Worm (Caenorhabditis elegans) whole organism, L4/young adult: ENCODE results near the gene abu-1.

Experiments
- W03F9.2 ChIP-seq: fragments of 150-350 bp; optimal IDR thresholded peaks from 2 replicates; lab custom pipeline; 2014; ENCODE audit warnings: missing biosample characterization, missing genetic modification characterization
- dao-5 ChIP-seq: sonication (generic microtip); optimal IDR thresholded peaks from 2 replicates; lab custom pipeline; 2016; ENCODE audit warnings: missing genotype, missing genetic modification characterization, moderate library complexity, missing compliant biosample characterization
- him-1 ChIP-seq: sonication (generic microtip); optimal IDR thresholded peaks from 2 replicates; lab custom pipeline; 2016; ENCODE audit warnings: missing genotype, missing genetic modification reagents, missing genetic modification characterization, missing compliant biosample characterization

abu-1 gene

ce11 chrV:10398431-10398830 lies 16.8 kb upstream of the abu-1 start, which contains the start of gene ugt-2:
Gene ugt-2, plus strand, starts transcription at chrV:10398801.
- TF ChIP-seq dao-5 (tag; lab: Kevin White, UChicago) (no peak), him-1 (no peak), W03F9.2 (tag; lab: Kevin White, UChicago) (no peak)

DNA sequence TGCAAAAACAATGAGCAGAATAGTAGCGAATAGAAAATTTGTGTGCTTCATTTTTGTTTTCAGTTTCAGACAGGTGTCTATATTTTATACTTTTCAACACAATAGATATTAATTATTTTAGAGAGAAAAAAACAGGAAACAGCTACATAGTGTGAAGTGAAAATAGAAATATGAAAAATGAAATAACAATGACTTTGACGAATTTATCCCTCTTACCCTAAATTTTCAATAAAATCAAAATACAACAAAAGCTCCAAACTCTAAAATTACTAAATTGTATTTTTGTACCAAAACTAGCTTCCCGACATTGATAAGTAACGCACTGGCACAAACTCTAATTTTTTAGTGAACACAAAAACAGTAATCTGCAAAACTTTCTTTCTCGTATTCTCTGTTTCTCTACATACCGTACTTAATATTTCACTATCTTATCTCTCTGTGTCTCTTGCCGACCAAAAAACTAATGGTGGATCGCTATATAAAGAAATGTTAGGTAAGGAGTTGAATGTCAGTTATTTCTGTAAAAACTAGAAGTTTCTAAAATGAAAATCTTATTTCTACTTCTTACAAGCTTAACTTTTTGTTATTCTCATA lies 13.6 kb upstream of the abu-1 start, which contains the start of the genes col-151 and ugt-1:
col-151 (minus strand) TSS at position 51 of the 594 bp plus-strand sequence.
ugt-1 (plus strand) TSS at position 491 of the 594 bp plus-strand sequence.
- TF ChIP-seq him-1 (no peak), W03F9.2 (tag; lab: Kevin White, UChicago) (no peak), dao-5 (tag; lab: Kevin White, UChicago) (no peak)

DNA sequence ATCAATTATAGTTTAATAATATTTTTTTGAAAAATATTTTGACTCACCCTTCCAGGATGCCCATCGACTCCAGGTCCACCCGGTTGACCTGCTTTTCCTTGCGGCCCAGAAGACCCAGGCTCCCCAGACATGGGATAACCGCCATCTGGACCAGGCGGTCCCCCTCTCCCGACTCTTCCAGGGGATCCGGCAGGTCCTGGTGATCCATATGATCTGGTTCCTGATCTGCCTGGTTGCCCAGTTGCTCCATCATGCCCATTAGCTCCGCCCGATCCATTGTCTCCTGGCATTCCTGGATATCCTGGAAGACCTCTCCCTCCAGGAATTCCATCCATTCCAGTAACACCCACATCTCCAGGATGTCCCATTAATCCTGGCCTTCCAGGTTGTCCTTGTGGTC lies 12.1 kb upstream of the abu-1 start:
- no peak for TF ChIP-seq dao-5 (tag; lab: Kevin White, UChicago)
- TF ChIP-seq W03F9.2 (tag; lab: Kevin White, UChicago) = no peak
- no peak for TF ChIP-seq him-1

- TF ChIP-seq him-1 (no peak), dao-5 (tag; lab: Kevin White, UChicago) (no peak), W03F9.2 (tag; lab: Kevin White, UChicago) (no peak)
Measured at ce11 chrV:10388318-10388717, 6.7 kb upstream of the abu-1 start, which contains the start of gene AC3.5. Gene AC3.5, plus strand, starts transcription at chrV:10388527.

ce11 chrV:10387412-10387811 lies 5.8 kb upstream of the abu-1 start:
- TF ChIP-seq W03F9.2 (tag; lab: Kevin White, UChicago) (no peak), him-1 (no peak)

ce11 chrV:10383950-10384349 lies 2.3 kb upstream of the abu-1 start, which contains the start of gene spe-10:
Gene spe-10, plus strand, starts transcription at chrV:10384250.
- TF ChIP-seq dao-5 (tag; lab: Kevin White, UChicago) (no peak), W03F9.2 (tag; lab: Kevin White, UChicago) (no peak), him-1 (no peak)

DNA sequence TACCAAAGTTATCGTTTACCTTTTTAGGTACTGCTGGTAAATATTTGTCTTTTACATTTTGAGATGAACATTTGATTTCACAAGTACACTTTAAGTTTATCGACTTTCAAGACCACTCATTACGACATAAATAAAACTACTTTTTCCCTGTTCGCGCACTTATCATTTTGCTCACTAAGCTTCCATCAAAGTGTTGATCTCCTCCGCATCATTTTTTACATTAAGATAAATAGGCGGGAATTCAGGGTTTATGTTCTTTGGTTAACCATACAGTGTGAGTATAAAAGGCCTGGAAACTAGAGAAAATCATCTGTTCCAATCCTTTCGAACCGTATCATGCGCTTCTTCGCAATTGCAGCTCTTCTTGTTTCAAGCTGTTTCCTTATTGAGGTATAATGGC lies 516 bp upstream of the abu-1 start, which contains the start of gene pqn-2:
pqn-2 (plus strand) TSS at position 301 of the 400 bp plus-strand sequence.
- no peak for TF ChIP-seq W03F9.2 (tag; lab: Kevin White, UChicago)
- no peak for TF ChIP-seq dao-5 (tag; lab: Kevin White, UChicago)

DNA sequence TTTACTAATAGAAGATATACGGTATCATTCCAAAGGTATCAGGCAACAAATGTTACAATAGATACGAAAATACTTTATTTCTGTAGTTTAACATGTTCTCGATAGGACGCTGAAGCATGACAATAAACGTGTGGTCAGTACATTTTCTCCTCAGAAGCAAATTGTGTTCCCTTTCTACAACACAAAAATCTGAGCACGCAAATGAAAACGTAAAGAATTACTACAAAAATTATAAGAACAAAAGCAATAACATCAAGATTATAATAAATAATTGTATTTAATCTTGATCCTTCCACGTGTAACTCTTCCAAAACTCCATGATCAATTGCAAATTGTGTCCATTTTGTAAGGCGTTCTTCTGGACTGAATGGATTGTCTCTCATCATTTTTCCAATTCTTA lies 1.9 kb downstream of the abu-1 start:
- TF ChIP-seq him-1 (no peak), W03F9.2 (tag; lab: Kevin White, UChicago) (no peak), dao-5 (tag; lab: Kevin White, UChicago) (no peak)

ce11 chrV:10379293-10379692 lies 2.3 kb downstream of the abu-1 start, which contains the start of gene AC3.12:
Gene AC3.12, minus strand, starts transcription at chrV:10379393.
- no peak for TF ChIP-seq him-1
- TF ChIP-seq dao-5 (tag; lab: Kevin White, UChicago) = no peak
- no peak for TF ChIP-seq W03F9.2 (tag; lab: Kevin White, UChicago)

DNA sequence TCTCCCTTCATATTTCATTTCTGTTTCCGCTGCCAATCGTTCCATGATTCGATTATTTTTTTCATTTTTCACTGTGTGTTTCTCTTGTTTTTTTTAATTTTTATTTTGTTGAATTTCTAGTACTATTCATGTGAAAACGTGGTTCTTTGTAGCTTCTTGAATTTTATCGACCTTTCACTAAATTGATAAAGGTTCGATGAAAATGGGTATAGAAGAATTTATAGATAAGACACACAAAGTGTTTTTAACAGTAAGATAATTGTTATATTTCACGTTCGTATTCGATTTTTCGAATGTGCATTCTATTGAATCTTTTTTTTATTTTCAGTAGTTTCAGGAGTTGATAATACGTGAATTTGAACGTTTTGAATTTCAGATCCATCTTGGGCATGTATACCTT lies 9.7 kb downstream of the abu-1 start, which contains the start of gene ugt-49:
ugt-49 (plus strand) TSS at position 371 of the 400 bp plus-strand sequence.
- TF ChIP-seq dao-5 (tag; lab: Kevin White, UChicago) (no peak), W03F9.2 (tag; lab: Kevin White, UChicago) (no peak), him-1 (no peak)

DNA sequence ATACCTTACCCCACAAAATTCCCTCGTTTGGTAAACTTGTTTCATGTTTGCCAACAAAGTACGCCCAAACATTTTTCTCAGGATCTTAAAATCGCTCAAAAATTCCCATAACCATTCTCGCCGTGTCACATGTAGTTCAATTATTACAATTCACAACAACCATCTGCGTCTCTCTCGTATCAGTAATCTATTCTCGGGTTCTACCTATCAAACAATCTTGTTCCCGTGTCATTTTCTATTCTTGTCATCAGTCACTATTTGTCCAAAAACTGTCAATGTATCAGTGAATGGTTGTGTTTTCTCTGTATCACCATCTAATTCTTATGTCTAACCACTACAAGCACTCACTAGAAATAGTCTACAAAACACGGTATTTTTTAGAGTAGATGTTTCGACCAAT lies 10.4 kb downstream of the abu-1 start:
- TF ChIP-seq him-1 = no peak
- TF ChIP-seq dao-5 (tag; lab: Kevin White, UChicago) = no peak
- TF ChIP-seq W03F9.2 (tag; lab: Kevin White, UChicago) = no peak

DNA sequence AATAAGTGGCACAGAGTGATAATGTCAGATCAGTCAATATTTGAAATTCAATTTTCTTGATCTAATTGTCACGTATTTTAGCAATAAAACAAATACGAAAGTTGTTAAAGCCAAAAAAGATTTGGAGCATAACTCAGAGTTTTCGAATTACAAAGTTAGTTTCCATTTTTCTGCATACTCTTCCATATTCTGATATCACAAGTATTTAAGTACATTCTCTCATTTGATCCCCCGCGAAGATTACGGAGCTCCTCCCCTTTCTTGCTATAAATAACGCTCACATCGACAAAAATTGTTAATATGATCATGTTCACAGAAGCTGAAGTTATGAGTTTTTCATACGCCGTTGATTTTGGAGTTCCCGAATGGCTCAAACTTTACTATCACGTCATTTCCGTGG lies 13.4 kb downstream of the abu-1 start, which contains the start of gene sri-20:
sri-20 (plus strand) TSS at position 301 of the 400 bp plus-strand sequence.
- TF ChIP-seq W03F9.2 (tag; lab: Kevin White, UChicago) (no peak), dao-5 (tag; lab: Kevin White, UChicago) (no peak), him-1 (no peak)

ce11 chrV:10363834-10364233 lies 17.8 kb downstream of the abu-1 start:
- TF ChIP-seq dao-5 (tag; lab: Kevin White, UChicago) = no peak
- no peak for TF ChIP-seq him-1
- TF ChIP-seq W03F9.2 (tag; lab: Kevin White, UChicago) = no peak

- TF ChIP-seq W03F9.2 (tag; lab: Kevin White, UChicago) = peak; percentile 73
- TF ChIP-seq dao-5 (tag; lab: Kevin White, UChicago) = no peak
Measured at ce11 chrV:10361830-10362397, 19.7 kb downstream of the abu-1 start, which contains the start of gene cash-1. Gene cash-1, plus strand, starts transcription at chrV:10362261.
